Worm (Caenorhabditis elegans): Measurements from ENCODE around the gene glb-23.

The glb-23 gene

ce11 chrIV:7230935-7231334 is 11.6 kb upstream of the glb-23 start, which contains the start of gene D2024.4:
Gene D2024.4, plus strand, starts transcription at chrIV:7231235.
- TF ChIP-seq gmeb-2 (tag; optimal IDR thresholded peaks at IDR 0.05), result no peak

ce11 chrIV:7230198-7230597 is 10.9 kb upstream of the glb-23 start, which contains the start of gene cap-1:
Gene cap-1, minus strand, starts transcription at chrIV:7230223.
- no peak for TF ChIP-seq unc-55 (GFP tag; optimal IDR thresholded peaks at IDR 0.05)
- TF ChIP-seq ceh-30 (tag; optimal IDR thresholded peaks at IDR 0.05), result no peak
- TF ChIP-seq syd-9 (tag; optimal IDR thresholded peaks at IDR 0.05), result no peak
- peak; percentile 46 for TF ChIP-seq ceh-2 (tag; optimal IDR thresholded peaks at IDR 0.05)
- TF ChIP-seq mec-3 (tag; optimal IDR thresholded peaks at IDR 0.05; ENCODE audit: borderline replicate concordance), result no peak
- peak; percentile 47 for TF ChIP-seq rnt-1 (tag; optimal IDR thresholded peaks at IDR 0.05)
- TF ChIP-seq elt-2 (tag; optimal IDR thresholded peaks at IDR 0.05), result peak; percentile 43
- peak; percentile 2 for TF ChIP-seq pqm-1 (tag; optimal IDR thresholded peaks at IDR 0.05)
- TF ChIP-seq che-1 (tag; optimal IDR thresholded peaks at IDR 0.05), result no peak
- peak; percentile 61 for TF ChIP-seq ceh-34 (tag; optimal IDR thresholded peaks at IDR 0.05)
- peak; percentile 79 for TF ChIP-seq tbx-2 (tag; optimal IDR thresholded peaks at IDR 0.05)
- peak; percentile 95 for TF ChIP-seq ceh-48 (tag; optimal IDR thresholded peaks at IDR 0.05)
- no peak for TF ChIP-seq ceh-24 (tag; optimal IDR thresholded peaks at IDR 0.05)
- peak; percentile 54 for TF ChIP-seq ets-4 (tag; optimal IDR thresholded peaks at IDR 0.05)
- TF ChIP-seq C08G9.2 (tag; optimal IDR thresholded peaks at IDR 0.05), result peak; percentile 40
- no peak for TF ChIP-seq nhr-232 (tag; optimal IDR thresholded peaks at IDR 0.05)
- TF ChIP-seq hlh-8 (tag; optimal IDR thresholded peaks at IDR 0.05), result peak; percentile 39
- TF ChIP-seq ceh-45 (GFP tag; IDR thresholded peaks at IDR 0.05), result no peak
- peak; percentile 21 for TF ChIP-seq ceh-18 (tag; optimal IDR thresholded peaks at IDR 0.05)
- no peak for TF ChIP-seq unc-3 (GFP tag; conservative IDR thresholded peaks at IDR 0.05)
- TF ChIP-seq unc-3 (tag; optimal IDR thresholded peaks at IDR 0.05), result peak; percentile 37
- peak; percentile 63 for TF ChIP-seq fax-1 (tag; optimal IDR thresholded peaks at IDR 0.05)
- peak; percentile 62 for TF ChIP-seq ceh-14 (tag; optimal IDR thresholded peaks at IDR 0.05)
- peak; percentile 3 for TF ChIP-seq unc-86 (tag; optimal IDR thresholded peaks at IDR 0.05)
- TF ChIP-seq nfya-1 (tag; optimal IDR thresholded peaks at IDR 0.05), result peak; percentile 5
- peak; percentile 90 for TF ChIP-seq ceh-31 (tag; optimal IDR thresholded peaks at IDR 0.05)
- TF ChIP-seq nhr-11 (tag; optimal IDR thresholded peaks at IDR 0.05), result no peak
- no peak for TF ChIP-seq ceh-9 (tag; optimal IDR thresholded peaks at IDR 0.05)
- TF ChIP-seq unc-42 (tag; optimal IDR thresholded peaks at IDR 0.05), result peak; percentile 37
- peak; percentile 32 for TF ChIP-seq zip-5 (tag; optimal IDR thresholded peaks at IDR 0.05)

DNA sequence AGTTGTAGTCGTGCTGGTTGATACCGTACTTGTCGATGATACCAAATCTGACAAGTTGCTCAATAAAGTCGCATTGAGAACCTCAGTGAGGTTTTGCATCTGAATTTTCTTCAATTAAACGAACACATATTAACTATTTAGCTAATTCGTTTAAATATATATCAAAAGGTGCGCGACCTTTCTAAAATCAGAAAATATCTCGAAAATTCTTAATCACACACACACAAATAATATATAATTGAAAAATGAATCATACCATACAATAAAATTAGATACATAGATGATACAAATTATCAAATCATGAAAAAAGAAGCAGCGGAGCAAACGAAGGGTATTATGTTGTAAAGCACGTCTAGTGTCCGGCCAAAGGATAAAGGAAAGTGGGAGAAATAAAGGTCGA is 8.9 kb upstream of the glb-23 start, which contains the start of gene D2024.5:
Gene D2024.5, minus strand, starts transcription at position 101 of the 400 bp plus-strand sequence.
- TF ChIP-seq tbx-2 (tag; optimal IDR thresholded peaks at IDR 0.05) (no peak), mec-3 (tag; optimal IDR thresholded peaks at IDR 0.05; ENCODE audit: borderline replicate concordance) (no peak), unc-3 (GFP tag; conservative IDR thresholded peaks at IDR 0.05) (no peak), unc-3 (tag; optimal IDR thresholded peaks at IDR 0.05) (no peak), ceh-48 (tag; optimal IDR thresholded peaks at IDR 0.05) (no peak), pat-9 (tag; optimal IDR thresholded peaks at IDR 0.05) (no peak), zip-5 (tag; optimal IDR thresholded peaks at IDR 0.05) (no peak), C38D4.7 (GFP tag; optimal IDR thresholded peaks at IDR 0.05) (no peak)

- no peak for TF ChIP-seq pag-3 (tag; optimal IDR thresholded peaks at IDR 0.05; ENCODE audit: borderline replicate concordance)
- no peak for TF ChIP-seq pha-2 (tag; optimal IDR thresholded peaks at IDR 0.05)
- no peak for TF ChIP-seq mec-3 (tag; optimal IDR thresholded peaks at IDR 0.05; ENCODE audit: borderline replicate concordance)
- no peak for TF ChIP-seq tbx-7 (tag; optimal IDR thresholded peaks at IDR 0.05)
- no peak for TF ChIP-seq elt-4 (tag; optimal IDR thresholded peaks at IDR 0.05)
- no peak for TF ChIP-seq nhr-232 (tag; optimal IDR thresholded peaks at IDR 0.05)
- no peak for TF ChIP-seq nfya-1 (tag; optimal IDR thresholded peaks at IDR 0.05)
- no peak for TF ChIP-seq ets-4 (tag; optimal IDR thresholded peaks at IDR 0.05)
- no peak for TF ChIP-seq ztf-16 (tag; optimal IDR thresholded peaks at IDR 0.05)
- no peak for TF ChIP-seq dmd-4 (tag; optimal IDR thresholded peaks at IDR 0.05; ENCODE audit: borderline replicate concordance)
- TF ChIP-seq hlh-8 (tag; optimal IDR thresholded peaks at IDR 0.05), result no peak
- no peak for TF ChIP-seq tbx-2 (tag; optimal IDR thresholded peaks at IDR 0.05)
- TF ChIP-seq K09A11.1 (tag; optimal IDR thresholded peaks at IDR 0.05; ENCODE audit: insufficient read depth), result no peak
- TF ChIP-seq gmeb-2 (tag; optimal IDR thresholded peaks at IDR 0.05), result no peak
- TF ChIP-seq pqm-1 (tag; optimal IDR thresholded peaks at IDR 0.05), result no peak
- TF ChIP-seq rnt-1 (tag; optimal IDR thresholded peaks at IDR 0.05), result no peak
Observed at ce11 chrIV:7227072-7227471, 7.8 kb upstream of the glb-23 start, which contains the start of gene R13A1.10. Gene R13A1.10, minus strand, starts transcription at chrIV:7227172.
